Worm (Caenorhabditis elegans): ENCODE measurements around the gene lact-9.

The lact-9 gene

DNA sequence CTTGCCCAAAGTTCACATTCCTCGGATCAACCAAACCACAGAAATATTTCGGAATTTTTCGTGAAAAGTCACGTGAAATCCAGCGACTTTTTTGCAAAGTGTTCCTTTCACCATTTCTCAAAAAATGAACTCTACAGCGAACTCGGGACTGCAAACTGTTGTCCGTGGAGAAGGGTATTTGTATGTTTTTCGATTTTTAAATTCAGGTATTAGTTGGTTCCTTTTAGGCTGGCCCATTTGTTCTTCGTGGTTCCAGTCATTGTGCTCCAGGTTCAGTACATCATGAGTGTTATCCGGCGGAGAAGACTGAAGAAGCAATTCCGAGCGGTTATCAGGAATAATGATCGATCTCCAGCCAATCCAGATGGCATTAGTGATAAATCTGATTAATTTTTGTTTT is 8.7 kb downstream of the lact-9 start:
- TF ChIP-seq unc-62 (GFP tag; optimal IDR thresholded peaks at IDR 0.05 in 1 of 2): peak in 1 of 2 experiments; percentile 88
- no peak for TF ChIP-seq unc-62 (tag; optimal IDR thresholded peaks at IDR 0.05)
- no peak for TF ChIP-seq snpc-4 (tag; optimal IDR thresholded peaks at IDR 0.05)
- TF ChIP-seq snpc-1.2 (GFP tag; IDR thresholded peaks at IDR 0.05): peak; percentile 43; the same call in 1 of the 2 replicates
- no peak for TF ChIP-seq mxl-3 (GFP tag; optimal IDR thresholded peaks at IDR 0.05)
- TF ChIP-seq aha-1 (tag): peak; percentile 18

DNA sequence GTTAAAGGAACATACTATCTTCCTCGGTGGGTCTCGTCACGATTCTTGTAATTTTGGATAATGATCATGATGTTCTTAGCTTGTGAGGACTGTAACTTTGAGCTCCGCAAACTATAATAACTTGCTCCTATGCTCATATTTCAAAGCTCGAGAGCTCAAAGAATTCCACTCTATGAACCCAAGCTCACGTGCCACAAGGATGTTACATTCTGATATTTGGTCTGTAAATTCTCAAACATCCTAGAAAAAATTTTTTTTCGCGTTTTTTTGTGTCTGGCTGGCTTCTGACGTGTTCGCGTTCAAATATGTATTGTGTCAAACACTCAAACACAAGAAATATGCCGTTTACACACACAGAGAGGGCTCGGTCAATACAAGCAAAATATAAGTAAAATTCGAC is 9.3 kb downstream of the lact-9 start, which contains the start of gene Y45F10D.16:
TSS of gene Y45F10D.16 (plus strand) at position 301 of the 400 bp plus-strand sequence.
- TF ChIP-seq ama-1 (optimal IDR thresholded peaks at IDR 0.05) (no peak), duxl-1 (tag; optimal IDR thresholded peaks at IDR 0.05; ENCODE audit: poor library complexity) (no peak), zip-11 (GFP tag; IDR thresholded peaks at IDR 0.05) (no peak), mxl-2 (GFP tag; conservative IDR thresholded peaks at IDR 0.05) (no peak), ceh-82 (tag; optimal IDR thresholded peaks at IDR 0.05) (no peak), hmg-1.1 (GFP tag; IDR thresholded peaks at IDR 0.05) (no peak), tra-1 (GFP tag; IDR thresholded peaks at IDR 0.05) (no peak), spr-3 (GFP tag; optimal IDR thresholded peaks at IDR 0.05) (no peak), nhr-76 (tag; optimal IDR thresholded peaks at IDR 0.05) (no peak), ceh-20 (GFP tag; IDR thresholded peaks at IDR 0.05) (no peak), mdl-1 (tag; optimal IDR thresholded peaks at IDR 0.05) (no peak), php-3 (GFP tag; IDR thresholded peaks at IDR 0.05) (no peak), ctbp-1 (GFP tag; IDR thresholded peaks at IDR 0.05) (no peak), nhr-77 (tag; optimal IDR thresholded peaks at IDR 0.05) (no peak), egl-43 (GFP tag; IDR thresholded peaks at IDR 0.05) (no peak), snpc-1.2 (GFP tag; IDR thresholded peaks at IDR 0.05) (no peak), pha-4 (GFP tag; IDR thresholded peaks at IDR 0.05) (no peak), pha-4 (tag; optimal IDR thresholded peaks at IDR 0.05) (no peak), tag-97 (GFP tag; IDR thresholded peaks at IDR 0.05) (no peak)

- TF ChIP-seq egl-43 (GFP tag; IDR thresholded peaks at IDR 0.05): no peak
- TF ChIP-seq aha-1 (tag): peak; percentile 1
- no peak for TF ChIP-seq ceh-82 (tag; optimal IDR thresholded peaks at IDR 0.05)
- no peak for TF ChIP-seq hlh-30 (tag; optimal IDR thresholded peaks at IDR 0.05; ENCODE audit: insufficient read depth)
These were observed 10.9 kb downstream of the lact-9 start, which contains the start of gene Y45F10D.2 for ce11 chrIV:13774578-13774977. Gene Y45F10D.2 (minus strand): TSS chrIV:13774678.

DNA sequence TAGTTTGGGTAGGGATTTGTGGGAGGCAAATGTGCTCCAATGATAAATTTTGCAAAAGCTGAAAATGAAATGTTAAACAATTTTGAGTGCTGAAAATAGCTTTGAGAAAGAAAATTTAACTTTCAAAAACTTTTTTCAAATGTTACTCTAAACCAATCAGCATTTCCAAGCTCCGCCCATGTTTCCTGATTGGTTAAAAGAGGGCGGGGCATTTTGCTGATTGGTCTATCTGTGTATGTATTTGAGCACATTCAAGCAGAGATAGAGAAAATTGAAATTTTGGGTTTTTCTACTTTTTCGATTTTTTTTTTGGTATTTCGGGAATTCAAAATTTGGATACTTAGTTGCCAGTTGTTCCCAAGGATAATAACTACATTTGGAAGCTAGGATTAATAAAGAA is 20.7 kb downstream of the lact-9 start:
- no peak for TF ChIP-seq nhr-237 (tag; optimal IDR thresholded peaks at IDR 0.05)
- no peak for TF ChIP-seq nhr-41 (GFP tag; IDR thresholded peaks at IDR 0.05)
- no peak for TF ChIP-seq unc-130 (GFP tag; optimal IDR thresholded peaks at IDR 0.05)
- TF ChIP-seq pqm-1 (tag; optimal IDR thresholded peaks at IDR 0.05): no peak
- TF ChIP-seq zip-11 (GFP tag; IDR thresholded peaks at IDR 0.05): no peak
- no peak for TF ChIP-seq zag-1 (tag; optimal IDR thresholded peaks at IDR 0.05)
- TF ChIP-seq set-16 (GFP tag; IDR thresholded peaks at IDR 0.05): no peak
- no peak for TF ChIP-seq dve-1 (tag; optimal IDR thresholded peaks at IDR 0.05; ENCODE audit: insufficient read depth)
- TF ChIP-seq sdz-12 (GFP tag; optimal IDR thresholded peaks at IDR 0.05): no peak

ce11 chrIV:13763449-13763848 is 22.0 kb downstream of the lact-9 start:
- TF ChIP-seq unc-62 (GFP tag; optimal IDR thresholded peaks at IDR 0.05 in 1 of 2) (peak in 1 of 2 experiments; percentile 86), unc-62 (tag; optimal IDR thresholded peaks at IDR 0.05) (no peak), T20F7.1 (GFP tag; optimal IDR thresholded peaks at IDR 0.05) (no peak)
